Fruit fly (Drosophila melanogaster): ENCODE data around the gene CG41128.

CG41128 gene

DNA sequence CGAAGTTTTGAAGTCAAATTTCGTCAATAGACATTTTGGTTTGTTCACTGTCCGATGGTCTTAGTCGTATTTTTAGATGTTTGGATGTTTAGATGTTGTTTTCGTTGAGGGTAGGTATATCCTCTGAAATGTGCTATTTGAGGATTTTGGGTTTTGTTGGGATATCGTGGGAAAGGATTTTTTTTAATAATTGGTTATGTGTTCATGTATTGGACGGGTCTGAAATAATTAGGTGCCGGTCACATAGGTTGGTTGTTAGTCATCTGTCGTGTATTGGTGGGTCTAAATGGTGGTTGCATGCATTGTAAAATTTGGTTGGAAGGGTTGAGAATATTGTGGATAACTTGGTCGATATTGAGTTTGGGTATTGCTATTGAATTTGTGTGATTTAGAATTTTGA is 36.5 kb downstream of the CG41128 start:
- TF ChIP-seq net (GFP tag; optimal IDR thresholded peaks at IDR 0.05) (no peak), fd59A (GFP tag; optimal IDR thresholded peaks at IDR 0.05) (no peak), Lpt (GFP tag; optimal IDR thresholded peaks at IDR 0.05) (no peak), CG6808 (GFP tag; optimal IDR thresholded peaks at IDR 0.05) (no peak), Ets21C (GFP tag; optimal IDR thresholded peaks at IDR 0.05) (no peak), Sox102F (GFP tag; optimal IDR thresholded peaks at IDR 0.05) (no peak), CG8119 (GFP tag; IDR thresholded peaks at IDR 0.05) (no peak), Hr38 (GFP tag; optimal IDR thresholded peaks at IDR 0.05) (no peak), CG11762 (GFP tag; optimal IDR thresholded peaks at IDR 0.05; ENCODE audit: insufficient read depth) (no peak), salr (GFP tag; optimal IDR thresholded peaks at IDR 0.05) (no peak), Hr4 (GFP tag; optimal IDR thresholded peaks at IDR 0.05) (no peak), CG3032 (tag; optimal IDR thresholded peaks at IDR 0.05) (no peak), svp (GFP tag) (no peak), topi (GFP tag; optimal IDR thresholded peaks at IDR 0.05) (no peak), CG3919 (GFP tag; optimal IDR thresholded peaks at IDR 0.05) (no peak), Eip93F (GFP tag; optimal IDR thresholded peaks at IDR 0.05) (no peak), CG6276 (GFP tag; optimal IDR thresholded peaks at IDR 0.05) (no peak)

DNA sequence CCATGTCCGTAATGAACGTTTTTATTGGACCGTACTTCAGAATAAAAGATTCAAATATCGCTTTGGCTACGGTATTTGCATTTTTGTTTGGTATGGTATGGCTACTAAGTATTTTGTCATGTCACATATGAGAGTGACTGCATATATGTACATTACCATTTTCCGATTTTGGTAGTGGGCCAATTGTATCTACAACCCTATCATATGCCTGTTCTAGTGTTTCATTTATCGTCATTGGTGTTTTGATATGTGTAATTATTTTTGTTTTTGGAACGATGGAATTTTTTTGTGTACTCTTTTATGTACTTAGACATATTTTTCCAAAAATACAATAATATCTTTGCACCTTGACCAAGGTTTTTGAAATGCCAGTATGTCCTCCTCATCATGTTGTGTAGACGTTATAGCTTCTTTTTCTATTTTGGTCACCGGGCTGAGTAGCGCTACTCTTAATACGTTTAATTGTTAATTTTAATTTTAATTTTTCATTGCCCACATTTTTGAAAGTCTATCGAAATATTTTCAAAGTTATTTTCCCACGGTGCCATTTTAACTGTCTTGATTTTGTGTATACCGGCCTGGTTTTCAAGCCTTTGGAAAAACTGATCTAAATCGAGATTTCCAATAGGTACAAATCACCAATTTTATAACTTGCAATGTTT is 39.6 kb downstream of the CG41128 start:
- TF ChIP-seq CG32006 (GFP tag; optimal IDR thresholded peaks at IDR 0.05) (no peak), Sox14 (GFP tag; optimal IDR thresholded peaks at IDR 0.05) (no peak)

DNA sequence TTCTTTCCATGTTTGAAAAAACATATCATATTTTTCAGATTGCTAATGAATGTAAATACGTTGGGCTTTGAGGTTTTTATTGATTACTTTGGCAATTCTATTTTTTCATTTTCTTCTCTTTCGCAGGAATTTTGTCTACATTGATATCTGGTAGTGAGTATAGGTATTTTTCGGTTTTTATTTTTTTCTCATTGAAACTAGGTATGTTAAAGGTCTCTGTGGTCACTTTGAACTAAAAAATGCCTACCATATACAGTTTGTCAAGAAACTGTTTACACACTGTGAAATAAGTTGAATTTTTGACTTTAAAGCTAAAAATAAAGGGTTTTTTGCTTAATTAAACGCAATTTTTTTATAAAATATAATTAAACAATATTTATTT is 40.1 kb downstream of the CG41128 start:
- peak; percentile 54 for TF ChIP-seq svp (GFP tag)
